Worm (Caenorhabditis elegans) whole organism, late embryonic: ENCODE measurements around the gene spat-2.

Source experiments
- mec-3 ChIP-seq: sonication (generic microtip); optimal IDR thresholded peaks from 2 replicates; lab custom pipeline; 2016; ENCODE audit warnings: borderline replicate concordance, missing genetic modification characterization, missing compliant biosample characterization
- pqm-1 ChIP-seq: sonication (generic microtip); optimal IDR thresholded peaks from 2 replicates; lab custom pipeline; 2016; ENCODE audit warnings: missing genetic modification characterization, missing compliant biosample characterization

DNA sequence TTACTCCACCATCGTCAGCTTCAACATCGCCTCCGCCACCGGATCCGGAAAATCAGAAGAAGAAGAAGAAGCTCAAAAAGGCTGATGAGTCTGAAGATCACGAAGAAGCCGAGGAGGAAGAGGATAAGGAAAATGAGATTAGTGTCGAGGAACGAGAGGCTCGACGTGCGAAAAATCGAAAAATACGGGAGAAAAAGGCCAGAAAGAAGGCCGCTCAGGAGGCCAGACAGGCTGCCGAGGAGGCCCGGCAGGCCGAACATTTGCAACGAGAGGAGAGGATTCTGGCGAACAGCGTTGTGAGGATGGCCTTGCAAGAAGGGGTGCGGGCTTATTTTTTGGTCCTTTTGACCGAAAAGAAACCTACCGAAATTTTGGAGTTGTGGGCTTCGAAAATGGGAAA is 8.5 kb downstream of the spat-2 start:
- TF ChIP-seq pqm-1 (tag; lab: Kevin White, UChicago) (no peak), mec-3 (no peak)
